Fruit fly (Drosophila melanogaster): ENCODE data around the gene ymp.

ymp gene

DNA sequence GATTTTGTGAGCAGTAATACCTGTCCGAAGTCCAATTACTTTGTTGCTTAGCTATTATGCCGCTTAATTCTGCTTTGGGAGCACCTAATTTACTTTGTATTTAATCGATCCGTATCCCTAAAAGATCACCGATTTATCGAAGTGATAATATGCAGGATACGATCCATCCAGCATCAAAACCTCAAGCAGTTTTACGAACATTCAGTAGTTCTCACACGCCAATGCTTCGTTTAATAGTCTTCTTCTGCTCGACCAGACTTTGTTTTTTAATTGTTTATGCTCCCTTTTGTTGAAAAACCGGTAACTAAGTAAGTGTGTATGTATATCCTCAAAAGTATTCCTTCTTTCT, 39.3 kb upstream of the ymp start (continued):
- TF ChIP-seq rib (GFP tag; IDR thresholded peaks at IDR 0.05), result no peak
- no peak for TF ChIP-seq CG3065 (GFP tag; optimal IDR thresholded peaks at IDR 0.05)
- no peak for TF ChIP-seq wek (GFP tag; optimal IDR thresholded peaks at IDR 0.05)
- TF ChIP-seq CG11398 (GFP tag; optimal IDR thresholded peaks at IDR 0.05), result no peak
- no peak for TF ChIP-seq CG13296 (GFP tag; optimal IDR thresholded peaks at IDR 0.05)
- no peak for TF ChIP-seq CG8944 (GFP tag; optimal IDR thresholded peaks at IDR 0.05)
- TF ChIP-seq Xrp1 (GFP tag; IDR thresholded peaks at IDR 0.05), result no peak
- no peak for TF ChIP-seq ase (GFP tag; IDR thresholded peaks at IDR 0.05)
- peak; percentile 1 for TF ChIP-seq CG18262 (tag; optimal IDR thresholded peaks at IDR 0.05)
- no peak for TF ChIP-seq Ssrp (tag; optimal IDR thresholded peaks at IDR 0.05)
- TF ChIP-seq NfI (GFP tag; optimal IDR thresholded peaks at IDR 0.05), result no peak
- TF ChIP-seq exex (tag; optimal IDR thresholded peaks at IDR 0.05), result no peak
- TF ChIP-seq Dll (GFP tag; IDR thresholded peaks at IDR 0.05; ENCODE audit: partially characterized antibody), result 0 out of 4 replicates have a peak, but pooled peaks have one; percentile 6
- no peak for TF ChIP-seq stc (GFP tag; IDR thresholded peaks at IDR 0.05)
- TF ChIP-seq gce (GFP tag; IDR thresholded peaks at IDR 0.05), result 0 out of 3 replicates have a peak, but pooled peaks have one; percentile 0
- TF ChIP-seq CG12391 (tag; optimal IDR thresholded peaks at IDR 0.05), result no peak
- TF ChIP-seq CG6254 (GFP tag; optimal IDR thresholded peaks at IDR 0.05), result no peak
- TF ChIP-seq Stat92E (GFP tag; optimal IDR thresholded peaks at IDR 0.05), result no peak
- TF ChIP-seq crp (GFP tag; optimal IDR thresholded peaks at IDR 0.05), result no peak
- TF ChIP-seq CG6791 (GFP tag; IDR thresholded peaks at IDR 0.05; ENCODE audit: partially characterized antibody), result no peak
- no peak for TF ChIP-seq croc (GFP tag; conservative IDR thresholded peaks at IDR 0.05)
- TF ChIP-seq CG12299 (tag; optimal IDR thresholded peaks at IDR 0.05), result no peak
- no peak for TF ChIP-seq pros (GFP tag; optimal IDR thresholded peaks at IDR 0.05)
- TF ChIP-seq D19B (GFP tag; optimal IDR thresholded peaks at IDR 0.05), result no peak
- no peak for TF ChIP-seq nau (GFP tag; optimal IDR thresholded peaks at IDR 0.05)
- TF ChIP-seq zen2 (GFP tag; IDR thresholded peaks at IDR 0.05; ENCODE audit: partially characterized antibody), result no peak
- TF ChIP-seq eyg (GFP tag; optimal IDR thresholded peaks at IDR 0.05), result no peak
- no peak for TF ChIP-seq nerfin-2 (GFP tag; IDR thresholded peaks at IDR 0.05; ENCODE audit: partially characterized antibody)
- TF ChIP-seq ranshi (GFP tag; IDR thresholded peaks at IDR 0.05), result peak; percentile 33; the same call in 1 of the 2 replicates
- no peak for TF ChIP-seq aop (GFP tag; IDR thresholded peaks at IDR 0.05)
- no peak for TF ChIP-seq Rfx (GFP tag; IDR thresholded peaks at IDR 0.05)
- no peak for TF ChIP-seq CG13775 (GFP tag; optimal IDR thresholded peaks at IDR 0.05)
- TF ChIP-seq Mad (GFP tag; optimal IDR thresholded peaks at IDR 0.05), result no peak
- TF ChIP-seq cas (GFP tag; IDR thresholded peaks at IDR 0.05), result no peak
- TF ChIP-seq al (GFP tag; IDR thresholded peaks at IDR 0.05), result no peak
- no peak for TF ChIP-seq CG14965 (GFP tag; optimal IDR thresholded peaks at IDR 0.05; ENCODE audit: borderline replicate concordance)
- TF ChIP-seq Optix (GFP tag; IDR thresholded peaks at IDR 0.05), result no peak
- no peak for TF ChIP-seq sens-2 (GFP tag; IDR thresholded peaks at IDR 0.05)
- TF ChIP-seq Atf-2 (GFP tag; optimal IDR thresholded peaks at IDR 0.05), result no peak
- no peak for TF ChIP-seq gcm (GFP tag; optimal IDR thresholded peaks at IDR 0.05)
- TF ChIP-seq ewg (GFP tag; optimal IDR thresholded peaks at IDR 0.05), result no peak
- no peak for TF ChIP-seq Usf (GFP tag; optimal IDR thresholded peaks at IDR 0.05)
- TF ChIP-seq CG12219 (GFP tag; optimal IDR thresholded peaks at IDR 0.05), result no peak
- no peak for TF ChIP-seq CG2202 (tag; optimal IDR thresholded peaks at IDR 0.05)
- TF ChIP-seq usp (GFP tag; optimal IDR thresholded peaks at IDR 0.05), result no peak
- no peak for TF ChIP-seq fru (optimal IDR thresholded peaks at IDR 0.05)
- TF ChIP-seq CG13123 (GFP tag; optimal IDR thresholded peaks at IDR 0.05), result no peak
- TF ChIP-seq dpn (GFP tag; optimal IDR thresholded peaks at IDR 0.05), result peak in 1 of 2 experiments; percentile 5
- TF ChIP-seq CG7839 (tag; optimal IDR thresholded peaks at IDR 0.05), result no peak
- TF ChIP-seq CG1792 (GFP tag; optimal IDR thresholded peaks at IDR 0.05), result no peak
- no peak for TF ChIP-seq psq (GFP tag; optimal IDR thresholded peaks at IDR 0.05)
- no peak for TF ChIP-seq H15 (GFP tag; IDR thresholded peaks at IDR 0.05)

Measured in whole organism, embryonic.